Worm (Caenorhabditis elegans): ENCODE results near the gene M163.9.

ce11 chrX:14503800-14504550 is 34.6 kb downstream of the M163.9 start, which contains the start of gene M163.1:
- TF ChIP-seq klf-2 (GFP tag; conservative IDR thresholded peaks at IDR 0.05): no peak
- no peak for TF ChIP-seq med-1 (GFP tag; optimal IDR thresholded peaks at IDR 0.05; ENCODE audit: insufficient read depth)
- peak; percentile 45; the same call in 1 of the 2 replicates for TF ChIP-seq ztf-29 (GFP tag; IDR thresholded peaks at IDR 0.05)
- no peak for TF ChIP-seq T22C8.4 (GFP tag; IDR thresholded peaks at IDR 0.05)
- TF ChIP-seq flt-1 (GFP tag; IDR thresholded peaks at IDR 0.05): peak; percentile 73; the same call in 1 of the 2 replicates
